Fruit fly (Drosophila melanogaster) whole organism, embryonic: Measurements from ENCODE around the gene CG14300.

Experiments
- CG10209 ChIP-seq: fragments of 200-800 bp; sonication (Bioruptor generic); optimal IDR thresholded peaks from 3 replicates; lab custom pipeline; 2017; ENCODE audit warnings: missing biosample characterization, mild to moderate bottlenecking, missing genetic modification characterization, missing genetic modification reagents
- CG10979 ChIP-seq: fragments of 200-800 bp; sonication (Bioruptor generic); optimal IDR thresholded peaks from 2 replicates; lab custom pipeline; 2018; ENCODE audit warnings: missing biosample characterization, mild to moderate bottlenecking, missing genetic modification characterization, moderate library complexity
- CG1233 ChIP-seq: fragments of 200-800 bp; sonication (Bioruptor generic); optimal IDR thresholded peaks from 4 replicates; lab custom pipeline; 2018; ENCODE audit warnings: missing biosample characterization, mild to moderate bottlenecking, missing genetic modification characterization
- CG14965 ChIP-seq: fragments of 200-800 bp; sonication (Bioruptor generic); optimal IDR thresholded peaks from 2 replicates; lab custom pipeline; 2016; ENCODE audit warnings: missing biosample characterization, missing genetic modification characterization, borderline replicate concordance
- CG16813 ChIP-seq: fragments of 200-800 bp; sonication (Bioruptor generic); IDR thresholded peaks from 3 replicates; pipeline ENCODE4 v1.3.6; 2022; ENCODE audit warnings: missing biosample characterization, missing genetic modification characterization; ENCODE audit not compliant: partially characterized antibody
- CG17359 ChIP-seq: fragments of 200-800 bp; sonication (Bioruptor generic); optimal IDR thresholded peaks from 3 replicates; lab custom pipeline; 2018; ENCODE audit warnings: missing biosample characterization, mild to moderate bottlenecking, missing genetic modification characterization, moderate library complexity
- CG17612 ChIP-seq: fragments of 200-800 bp; sonication (Bioruptor generic); IDR thresholded peaks from 2 replicates; pipeline ENCODE4 v1.3.6; 2022; ENCODE audit warnings: missing biosample characterization, missing genetic modification characterization
- CG4424 ChIP-seq: fragments of 200-800 bp; sonication (Bioruptor generic); optimal IDR thresholded peaks from 3 replicates; lab custom pipeline; 2016; ENCODE audit warnings: missing biosample characterization, missing genetic modification characterization
- CG5953 ChIP-seq: fragments of 200-800 bp; sonication (Bioruptor generic); IDR thresholded peaks from 2 replicates; pipeline ENCODE4 v1.3.6; 2022; ENCODE audit warnings: missing biosample characterization, missing genetic modification characterization
- CG6765 ChIP-seq: fragments of 200-800 bp; sonication (Bioruptor generic); optimal IDR thresholded peaks from 3 replicates; lab custom pipeline; 2017; ENCODE audit warnings: missing biosample characterization, mild to moderate bottlenecking, missing genetic modification characterization
- CG6791 ChIP-seq: fragments of 200-800 bp; sonication (Bioruptor generic); IDR thresholded peaks from 3 replicates; pipeline ENCODE4 v1.3.6; 2022; ENCODE audit warnings: missing biosample characterization, missing genetic modification characterization; ENCODE audit not compliant: partially characterized antibody
- CG8281 ChIP-seq: fragments of 200-800 bp; sonication (Bioruptor generic); optimal IDR thresholded peaks from 2 replicates; lab custom pipeline; 2018; ENCODE audit warnings: missing biosample characterization, mild to moderate bottlenecking, missing genetic modification characterization, moderate library complexity
- CG8765 ChIP-seq: fragments of 200-800 bp; sonication (Bioruptor generic); IDR thresholded peaks from 2 replicates; pipeline ENCODE4 v1.3.6; 2022; ENCODE audit warnings: missing biosample characterization, missing genetic modification characterization
- CG8944 ChIP-seq: fragments of 200-800 bp; sonication (Bioruptor generic); optimal IDR thresholded peaks from 3 replicates; lab custom pipeline; 2016; ENCODE audit warnings: missing biosample characterization, missing genetic modification characterization
- Doc2 ChIP-seq: fragments of 200-800 bp; sonication (Bioruptor generic); IDR thresholded peaks from 2 replicates; pipeline ENCODE4 v1.3.6; 2022; ENCODE audit warnings: missing biosample characterization, missing genetic modification characterization
- Dp ChIP-seq: fragments of 200-800 bp; sonication (Bioruptor generic); optimal IDR thresholded peaks from 2 replicates; lab custom pipeline; 2018; ENCODE audit warnings: missing biosample characterization, mild to moderate bottlenecking, missing genetic modification characterization, moderate library complexity
- E2f2 ChIP-seq: fragments of 200-800 bp; sonication (Bioruptor generic); IDR thresholded peaks from 2 replicates; pipeline ENCODE4 v1.3.6; 2022; ENCODE audit warnings: missing biosample characterization, missing genetic modification characterization
- H15 ChIP-seq: fragments of 200-800 bp; sonication (Bioruptor generic); IDR thresholded peaks from 3 replicates; pipeline ENCODE4 v1.3.6; 2022; ENCODE audit warnings: missing biosample characterization, missing genetic modification characterization
- HLH54F ChIP-seq: fragments of 200-800 bp; sonication (Bioruptor generic); optimal IDR thresholded peaks from 3 replicates; lab custom pipeline; 2016; ENCODE audit warnings: missing biosample characterization, missing genetic modification characterization
- Hand ChIP-seq: fragments of 200-800 bp; sonication (Bioruptor generic); optimal IDR thresholded peaks from 2 replicates; lab custom pipeline; 2017; ENCODE audit warnings: mild to moderate bottlenecking, missing biosample characterization, missing genetic modification reagents, missing genetic modification characterization
- HmgD ChIP-seq: fragments of 200-800 bp; sonication (Bioruptor generic); optimal IDR thresholded peaks from 3 replicates; lab custom pipeline; 2016; ENCODE audit warnings: missing biosample characterization, missing genetic modification characterization
- Hsf ChIP-seq: fragments of 200-800 bp; sonication (Bioruptor generic); optimal IDR thresholded peaks from 3 replicates; lab custom pipeline; 2016; ENCODE audit warnings: missing biosample characterization, missing genetic modification characterization
- Kr ChIP-seq: fragments of 200-800 bp; sonication (Bioruptor generic); optimal IDR thresholded peaks from 2 replicates; lab custom pipeline; 2017; ENCODE audit warnings: missing biosample characterization, mild to moderate bottlenecking, missing genetic modification characterization
- Lhr ChIP-seq: fragments of 200-800 bp; sonication (Bioruptor generic); optimal IDR thresholded peaks from 3 replicates; lab custom pipeline; 2017; ENCODE audit warnings: mild to moderate bottlenecking, missing biosample characterization, missing genetic modification reagents, missing genetic modification characterization
- Lpt ChIP-seq: fragments of >200 bp; optimal IDR thresholded peaks from 2 replicates; lab custom pipeline; 2018; ENCODE audit warnings: missing biosample characterization, missing genetic modification characterization
- Mad ChIP-seq: fragments of 200-800 bp; sonication (Bioruptor generic); optimal IDR thresholded peaks from 2 replicates; lab custom pipeline; 2016; ENCODE audit warnings: missing biosample characterization, missing genetic modification characterization
- Pdp1 ChIP-seq, 2 experiments: fragments of 200-800 bp; sonication (Bioruptor generic); optimal IDR thresholded peaks; 3 replicates each; lab custom pipeline; 2016; ENCODE audit warnings: missing biosample characterization in 2 of 2, missing genetic modification characterization in 2 of 2, mild to moderate bottlenecking in 1 of 2, moderate library complexity in 1 of 2
- YL-1 ChIP-seq: fragments of 200-800 bp; sonication (Bioruptor generic); optimal IDR thresholded peaks from 3 replicates; lab custom pipeline; 2017; ENCODE audit warnings: missing biosample characterization, mild to moderate bottlenecking, missing genetic modification characterization
- aop ChIP-seq: fragments of 200-800 bp; sonication (Bioruptor generic); IDR thresholded peaks from 2 replicates; pipeline ENCODE4 v1.3.6; 2022; ENCODE audit warnings: missing biosample characterization, missing genetic modification characterization
- caup ChIP-seq: fragments of 200-800 bp; sonication (Bioruptor generic); optimal IDR thresholded peaks from 3 replicates; lab custom pipeline; 2017; ENCODE audit warnings: missing biosample characterization, mild to moderate bottlenecking, missing genetic modification characterization, moderate library complexity; ENCODE audit not compliant: severe bottlenecking
- chif ChIP-seq, 2 experiments: fragments of 200-800 bp; sonication (Bioruptor generic); optimal IDR thresholded peaks; 3 replicates each; lab custom pipeline; 2016; ENCODE audit warnings: missing biosample characterization in 2 of 2, missing genetic modification characterization in 2 of 2
- ewg ChIP-seq: fragments of 200-800 bp; sonication (Bioruptor generic); optimal IDR thresholded peaks from 3 replicates; lab custom pipeline; 2017; ENCODE audit warnings: mild to moderate bottlenecking, missing biosample characterization, missing genetic modification reagents, missing genetic modification characterization
- eyg ChIP-seq: fragments of 200-800 bp; sonication (Bioruptor generic); optimal IDR thresholded peaks from 3 replicates; lab custom pipeline; 2016; ENCODE audit warnings: missing biosample characterization, missing genetic modification characterization
- ftz-f1 ChIP-seq: fragments of 200-800 bp; sonication (Bioruptor generic); optimal IDR thresholded peaks from 2 replicates; lab custom pipeline; 2016; ENCODE audit warnings: missing biosample characterization, missing genetic modification characterization
- gro ChIP-seq: fragments of 200-800 bp; sonication (Bioruptor generic); optimal IDR thresholded peaks from 2 replicates; lab custom pipeline; 2016; ENCODE audit warnings: missing biosample characterization, missing genetic modification characterization
- hth ChIP-seq: fragments of >200 bp; optimal IDR thresholded peaks from 2 replicates; lab custom pipeline; 2017; ENCODE audit warnings: inconsistent platforms
- ken ChIP-seq: fragments of 200-800 bp; sonication (Bioruptor generic); IDR thresholded peaks from 3 replicates; pipeline ENCODE4 v1.3.6; 2022; ENCODE audit warnings: missing biosample characterization, missing genetic modification characterization
- lola ChIP-seq, 3 experiments: fragments of >200 bp in 2 of 3; fragments of 200-800 bp in 1 of 3; sonication (Bioruptor generic) in 1 of 3; optimal IDR thresholded peaks; 2 replicates each; lab custom pipeline; 2017 to 2019; ENCODE audit warnings: missing biosample characterization in 3 of 3, missing genetic modification characterization in 3 of 3, mild to moderate bottlenecking in 1 of 3, moderate library complexity in 1 of 3
- nom ChIP-seq: fragments of 200-800 bp; sonication (Bioruptor generic); optimal IDR thresholded peaks from 2 replicates; lab custom pipeline; 2017; ENCODE audit warnings: missing biosample characterization, missing genetic modification characterization, mild to moderate bottlenecking, moderate library complexity, missing genetic modification reagents
- org-1 ChIP-seq: fragments of 200-800 bp; sonication (Bioruptor generic); optimal IDR thresholded peaks from 2 replicates; lab custom pipeline; 2017; ENCODE audit warnings: missing biosample characterization, missing genetic modification characterization
- pb ChIP-seq: fragments of 200-800 bp; sonication (Bioruptor generic); optimal IDR thresholded peaks from 3 replicates; lab custom pipeline; 2016; ENCODE audit warnings: missing biosample characterization, missing genetic modification characterization
- pnt ChIP-seq: fragments of 200-800 bp; sonication (Bioruptor generic); optimal IDR thresholded peaks from 3 replicates; lab custom pipeline; 2016; ENCODE audit warnings: missing biosample characterization, missing genetic modification characterization
- shn ChIP-seq: fragments of 200-800 bp; sonication (Bioruptor generic); optimal IDR thresholded peaks from 3 replicates; lab custom pipeline; 2016; ENCODE audit warnings: missing biosample characterization, missing genetic modification characterization
- slp2 ChIP-seq: fragments of 200-800 bp; sonication (Bioruptor generic); optimal IDR thresholded peaks from 2 replicates; lab custom pipeline; 2016; ENCODE audit warnings: missing biosample characterization, missing genetic modification characterization
- sna ChIP-seq: fragments of 200-800 bp; sonication (Bioruptor generic); IDR thresholded peaks from 2 replicates; pipeline ENCODE4 v1.3.6; 2022; ENCODE audit warnings: missing biosample characterization, missing genetic modification characterization; ENCODE audit not compliant: partially characterized antibody
- tll ChIP-seq, 2 experiments: fragments of 200-800 bp in 1 of 2; fragments of >200 bp in 1 of 2; sonication (Bioruptor generic) in 1 of 2; optimal IDR thresholded peaks; 2 replicates each; lab custom pipeline; 2017 to 2019; ENCODE audit warnings: missing biosample characterization in 2 of 2, missing genetic modification characterization in 2 of 2, mild to moderate bottlenecking in 1 of 2, moderate library complexity in 1 of 2
- vnd ChIP-seq: fragments of 200-800 bp; sonication (Bioruptor generic); IDR thresholded peaks from 3 replicates; pipeline ENCODE4 v1.3.6; 2022; ENCODE audit warnings: missing biosample characterization, missing genetic modification characterization; ENCODE audit not compliant: partially characterized antibody
- z ChIP-seq: fragments of 200-800 bp; sonication (Bioruptor generic); IDR thresholded peaks from 3 replicates; pipeline ENCODE4 v1.3.6; 2022; ENCODE audit warnings: missing biosample characterization, missing genetic modification characterization

CG14300 gene

dm6 chr3R:18741027-18741843 is 47.7 kb upstream of the CG14300 start (continued):
- TF ChIP-seq CG8944, result peak; percentile 89
- peak; percentile 88 for TF ChIP-seq Mad (GFP tag; lab: Kevin White, UChicago)
- TF ChIP-seq YL-1 (GFP tag; lab: Kevin White, UChicago), result peak; percentile 67
- no peak for TF ChIP-seq Lpt
- TF ChIP-seq E2f2 (GFP tag; lab: Robert Waterston, UW), result peak; percentile 81
- peak; percentile 84 for TF ChIP-seq pnt (GFP tag; lab: Kevin White, UChicago)
- peak; percentile 14 for TF ChIP-seq eyg (GFP tag; lab: Kevin White, UChicago)
- TF ChIP-seq CG14965 (GFP tag; lab: Kevin White, UChicago), result peak; percentile 21
- TF ChIP-seq vnd (GFP tag; lab: Robert Waterston, UW), result no peak
- peak; percentile 82 for TF ChIP-seq slp2
- peak; percentile 52 for TF ChIP-seq pb
- peak; percentile 85 for TF ChIP-seq Doc2
- no peak for TF ChIP-seq sna (GFP tag; lab: Robert Waterston, UW)
- TF ChIP-seq shn (GFP tag; lab: Kevin White, UChicago), result peak; percentile 57
- TF ChIP-seq Hand, result peak; percentile 90
- peak; percentile 43 for TF ChIP-seq ftz-f1 (GFP tag; lab: Kevin White, UChicago)
- TF ChIP-seq chif (GFP tag; optimal IDR thresholded peaks at IDR 0.05; lab: Kevin White, UChicago), result peak; percentile 71 to 82
- peak; percentile 94 for TF ChIP-seq ken (GFP tag; lab: Robert Waterston, UW)
- TF ChIP-seq CG8765 (GFP tag; lab: Robert Waterston, UW), result peak; percentile 86
- TF ChIP-seq aop (GFP tag; lab: Robert Waterston, UW), result peak; percentile 73
- TF ChIP-seq CG16813 (GFP tag; lab: Robert Waterston, UW), result no peak
- TF ChIP-seq CG6791 (GFP tag; lab: Robert Waterston, UW), result 0 out of 3 replicates have a peak, but pooled peaks have one; percentile 7
- TF ChIP-seq gro (GFP tag; lab: Kevin White, UChicago), result peak; percentile 89
- TF ChIP-seq Dp (GFP tag; lab: Kevin White, UChicago), result peak; percentile 10
- peak in 1 of 3 experiments; percentile 93 for TF ChIP-seq lola (GFP tag; optimal IDR thresholded peaks at IDR 0.05; lab: Kevin White, UChicago)
- peak; percentile 93 for TF ChIP-seq Hsf (GFP tag; lab: Kevin White, UChicago)
- TF ChIP-seq caup (GFP tag; lab: Kevin White, UChicago), result peak; percentile 98
- TF ChIP-seq CG5953, result peak; percentile 91
- TF ChIP-seq CG8281 (tag; lab: Kevin White, UChicago), result peak; percentile 86
- peak; percentile 98 for TF ChIP-seq CG4424 (GFP tag; lab: Kevin White, UChicago)
- peak; percentile 91 for TF ChIP-seq CG6765 (GFP tag; lab: Kevin White, UChicago)
- TF ChIP-seq CG17612 (GFP tag; lab: Robert Waterston, UW), result peak; percentile 93
- peak; percentile 91 for TF ChIP-seq org-1 (GFP tag; lab: Kevin White, UChicago)
- peak; percentile 4 for TF ChIP-seq HmgD (GFP tag; lab: Kevin White, UChicago)
- TF ChIP-seq CG1233 (GFP tag; lab: Kevin White, UChicago), result peak; percentile 97
- peak; percentile 79 for TF ChIP-seq Lhr
- TF ChIP-seq Pdp1 (GFP tag; optimal IDR thresholded peaks at IDR 0.05; lab: Kevin White, UChicago), result peak; percentile 64 to 89
- peak; percentile 88 for TF ChIP-seq ewg (GFP tag; lab: Kevin White, UChicago)
- no peak for TF ChIP-seq hth (lab: Kevin White, UChicago)
- TF ChIP-seq CG17359 (tag; lab: Kevin White, UChicago), result peak; percentile 98
- peak; percentile 97 for TF ChIP-seq H15
- peak; percentile 96 for TF ChIP-seq CG10209 (GFP tag; lab: Kevin White, UChicago)
- 0 out of 3 replicates have a peak, but pooled peaks have one; percentile 56 for TF ChIP-seq z (GFP tag; lab: Robert Waterston, UW)
- peak; percentile 72 for TF ChIP-seq nom (GFP tag; lab: Kevin White, UChicago)
- peak; percentile 96 for TF ChIP-seq CG10979 (tag; lab: Kevin White, UChicago)
- TF ChIP-seq Kr (GFP tag; lab: Kevin White, UChicago), result no peak
- peak; percentile 82 for TF ChIP-seq HLH54F (GFP tag; lab: Kevin White, UChicago)
- TF ChIP-seq tll (GFP tag; optimal IDR thresholded peaks at IDR 0.05; lab: Kevin White, UChicago), result no peak
